Fruit fly (Drosophila melanogaster): Measurements from ENCODE around the gene CG16704.

dm6 chr2L:3711665-3712064, 19.3 kb upstream of the CG16704 start, which contains the start of gene cutlet:
- TF ChIP-seq dac (GFP tag; optimal IDR thresholded peaks at IDR 0.05) (no peak), CG3032 (tag; optimal IDR thresholded peaks at IDR 0.05) (no peak), Lpt (GFP tag; optimal IDR thresholded peaks at IDR 0.05) (no peak), OdsH (GFP tag; optimal IDR thresholded peaks at IDR 0.05) (no peak), vri (GFP tag; optimal IDR thresholded peaks at IDR 0.05) (no peak), CG8119 (GFP tag; IDR thresholded peaks at IDR 0.05) (no peak), Ets21C (GFP tag; optimal IDR thresholded peaks at IDR 0.05) (no peak), Met (GFP tag; optimal IDR thresholded peaks at IDR 0.05) (no peak), CG9139 (GFP tag; optimal IDR thresholded peaks at IDR 0.05) (no peak), CG16779 (tag; optimal IDR thresholded peaks at IDR 0.05) (no peak), CG3919 (GFP tag; optimal IDR thresholded peaks at IDR 0.05) (no peak), Sox102F (GFP tag; optimal IDR thresholded peaks at IDR 0.05) (no peak), ss (GFP tag; optimal IDR thresholded peaks at IDR 0.05) (no peak)

Measured in whole organism, prepupa.